Worm (Caenorhabditis elegans) whole organism, midembryonic: ENCODE measurements around the gene ama-1.

Experiments used
- T22C8.4 ChIP-seq: fragments of 200-800 bp; sonication (Bioruptor generic); IDR thresholded peaks from 2 replicates; pipeline ENCODE4 v1.3.6; 2022; ENCODE audit warnings: missing genetic modification characterization, missing compliant biosample characterization
- cog-1 ChIP-seq: sonication (generic microtip); optimal IDR thresholded peaks from 2 replicates; lab custom pipeline; 2016; ENCODE audit warnings: missing genetic modification characterization, missing compliant biosample characterization
- flt-1 ChIP-seq: fragments of 200-800 bp; sonication (Bioruptor generic); IDR thresholded peaks from 2 replicates; pipeline ENCODE4 v1.3.6; 2022; ENCODE audit warnings: missing genetic modification characterization, missing compliant biosample characterization
- klf-2 ChIP-seq: fragments of 200-800 bp; sonication (Bioruptor generic); conservative IDR thresholded peaks from 2 replicates; pipeline ENCODE4 v1.3.6; 2022; ENCODE audit warnings: missing genetic modification reagents, missing genetic modification characterization, missing compliant biosample characterization
- med-1 ChIP-seq: sonication (generic microtip); optimal IDR thresholded peaks from 2 replicates; lab custom pipeline; 2017; ENCODE audit warnings: missing genetic modification characterization, mild to moderate bottlenecking, missing compliant biosample characterization, antibody characterized with exemption, missing genetic modification reagents; ENCODE audit not compliant: insufficient read depth
- ref-1 ChIP-seq: fragments of 200-800 bp; sonication (Bioruptor generic); conservative IDR thresholded peaks from 2 replicates; pipeline ENCODE4 v1.3.6; 2022; ENCODE audit warnings: missing genetic modification reagents, missing genetic modification characterization, missing compliant biosample characterization
- tab-1 ChIP-seq: fragments of 200-800 bp; sonication (Bioruptor generic); IDR thresholded peaks from 2 replicates; pipeline ENCODE4 v1.3.6; 2022; ENCODE audit warnings: missing genetic modification characterization, missing compliant biosample characterization
- ztf-23 ChIP-seq: fragments of 200-800 bp; sonication (Bioruptor generic); IDR thresholded peaks from 2 replicates; pipeline ENCODE4 v1.3.6; 2022; ENCODE audit warnings: missing genetic modification reagents, missing genetic modification characterization, missing compliant biosample characterization

- TF ChIP-seq T22C8.4 (no peak), flt-1 (no peak), klf-2 (GFP tag; lab: Robert Waterston, UW) (no peak), ref-1 (GFP tag; lab: Robert Waterston, UW) (no peak), tab-1 (GFP tag; lab: Robert Waterston, UW) (no peak), med-1 (GFP tag; lab: Kevin White, UChicago) (no peak), ztf-23 (GFP tag; lab: Robert Waterston, UW) (no peak), cog-1 (no peak)
Measured at ce11 chrIV:4247334-4247733, 536 bp upstream of the ama-1 start.
